Worm (Caenorhabditis elegans): ENCODE data around the gene pph-1.

pph-1 gene

DNA sequence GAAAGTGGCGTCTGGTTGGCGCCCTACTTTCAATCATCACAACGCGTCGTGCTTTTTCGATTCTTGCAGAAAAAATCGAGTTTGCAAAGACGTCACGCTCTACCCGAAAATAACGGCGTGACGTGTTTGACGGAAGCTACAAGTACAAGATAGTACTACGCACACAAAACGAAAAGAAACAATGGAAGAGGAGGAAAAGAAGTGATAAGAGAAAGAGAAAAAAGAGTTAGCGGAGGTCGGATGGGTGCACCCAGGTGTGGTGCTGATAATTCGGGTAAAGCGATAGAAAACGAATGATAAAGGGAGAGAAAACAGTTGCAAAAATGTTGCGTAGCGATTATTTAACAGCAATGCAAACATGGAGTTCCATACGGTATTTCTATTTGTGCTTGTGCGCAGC is 24.3 kb downstream of the pph-1 start:
- TF ChIP-seq mef-2 (tag; optimal IDR thresholded peaks at IDR 0.05) (no peak), fkh-10 (GFP tag; optimal IDR thresholded peaks at IDR 0.05) (no peak), efl-1 (optimal IDR thresholded peaks at IDR 0.05) (no peak), efl-1 (GFP tag; optimal IDR thresholded peaks at IDR 0.05 in 1 of 2) (peak in 1 of 2 experiments; percentile 91), rnt-1 (tag; optimal IDR thresholded peaks at IDR 0.05) (peak; percentile 10), ceh-88 (GFP tag; IDR thresholded peaks at IDR 0.05) (no peak), tlp-1 (tag; optimal IDR thresholded peaks at IDR 0.05) (no peak), ama-1 (optimal IDR thresholded peaks at IDR 0.05) (no peak), lin-15B (tag; optimal IDR thresholded peaks at IDR 0.05) (no peak), nhr-71 (tag; optimal IDR thresholded peaks at IDR 0.05) (peak; percentile 64), nhr-76 (tag; optimal IDR thresholded peaks at IDR 0.05) (no peak), egl-13 (tag; optimal IDR thresholded peaks at IDR 0.05) (no peak), snu-23 (GFP tag; optimal IDR thresholded peaks at IDR 0.05) (peak; percentile 11), pqm-1 (tag; optimal IDR thresholded peaks at IDR 0.05) (no peak), lin-39 (tag; optimal IDR thresholded peaks at IDR 0.05) (no peak), mab-9 (GFP tag; IDR thresholded peaks at IDR 0.05) (no peak), nhr-12 (tag; optimal IDR thresholded peaks at IDR 0.05) (no peak), fkh-4 (tag; optimal IDR thresholded peaks at IDR 0.05; ENCODE audit: borderline replicate concordance) (no peak), nhr-47 (tag; optimal IDR thresholded peaks at IDR 0.05) (no peak), F16B12.6 (tag; optimal IDR thresholded peaks at IDR 0.05) (no peak), elt-2 (tag; optimal IDR thresholded peaks at IDR 0.05) (peak; percentile 96), sup-37 (GFP tag; optimal IDR thresholded peaks at IDR 0.05) (no peak), swsn-7 (tag; optimal IDR thresholded peaks at IDR 0.05) (no peak), ceh-8 (GFP tag; optimal IDR thresholded peaks at IDR 0.05) (no peak), sptf-1 (tag; optimal IDR thresholded peaks at IDR 0.05) (no peak), aha-1 (tag; optimal IDR thresholded peaks at IDR 0.05) (no peak), aly-2 (tag; optimal IDR thresholded peaks at IDR 0.05) (no peak), mdl-1 (tag; optimal IDR thresholded peaks at IDR 0.05) (peak in 1 of 2 experiments; percentile 70), lin-14 (GFP tag; optimal IDR thresholded peaks at IDR 0.05) (peak; percentile 63), nhr-90 (tag; optimal IDR thresholded peaks at IDR 0.05; ENCODE audit: poor library complexity) (peak; percentile 19), ces-1 (GFP tag; optimal IDR thresholded peaks at IDR 0.05) (no peak), ets-5 (GFP tag; IDR thresholded peaks at IDR 0.05) (no peak), ceh-90 (tag; optimal IDR thresholded peaks at IDR 0.05) (no peak), nhr-237 (tag; optimal IDR thresholded peaks at IDR 0.05) (no peak), lir-3 (tag; optimal IDR thresholded peaks at IDR 0.05; ENCODE audit: poor library complexity) (no peak), blmp-1 (tag; optimal IDR thresholded peaks at IDR 0.05) (peak; percentile 64), unc-30 (tag; optimal IDR thresholded peaks at IDR 0.05) (no peak), lsy-2 (tag; optimal IDR thresholded peaks at IDR 0.05) (peak in 1 of 2 experiments; percentile 7), ztf-4 (tag; optimal IDR thresholded peaks at IDR 0.05) (no peak), ceh-63 (GFP tag; optimal IDR thresholded peaks at IDR 0.05) (no peak), dpl-1 (GFP tag; optimal IDR thresholded peaks at IDR 0.05) (peak in 1 of 3 experiments; percentile 1), zip-4 (GFP tag; optimal IDR thresholded peaks at IDR 0.05) (no peak), jun-1 (tag; optimal IDR thresholded peaks at IDR 0.05) (peak; percentile 53), unc-98 (GFP tag; IDR thresholded peaks at IDR 0.05) (no peak), fkh-8 (tag; optimal IDR thresholded peaks at IDR 0.05) (no peak), ceh-82 (tag; optimal IDR thresholded peaks at IDR 0.05) (no peak), nhr-77 (tag; optimal IDR thresholded peaks at IDR 0.05) (peak; percentile 46), ztf-11 (tag; optimal IDR thresholded peaks at IDR 0.05) (no peak), lin-35 (GFP tag; optimal IDR thresholded peaks at IDR 0.05) (peak in 1 of 2 experiments; percentile 39), vab-15 (tag; optimal IDR thresholded peaks at IDR 0.05) (no peak), xbp-1 (tag; optimal IDR thresholded peaks at IDR 0.05) (no peak), irx-1 (tag; optimal IDR thresholded peaks at IDR 0.05) (no peak), mep-1 (tag; optimal IDR thresholded peaks at IDR 0.05) (no peak), efl-3 (GFP tag; optimal IDR thresholded peaks at IDR 0.05) (no peak)

Data from whole organism, L1 larva.